Fruit fly (Drosophila melanogaster) whole organism, pupa: ENCODE measurements around the gene CG3457.

Source experiments
- CG10348 ChIP-seq: fragments of 200-800 bp; sonication (Bioruptor generic); IDR thresholded peaks from 2 replicates; pipeline ENCODE4 v1.3.6; 2022; ENCODE audit warnings: missing biosample characterization, missing genetic modification characterization
- CG12605 ChIP-seq: fragments of 200-800 bp; sonication (Bioruptor generic); IDR thresholded peaks from 2 replicates; pipeline ENCODE4 v1.3.6; 2022; ENCODE audit warnings: missing biosample characterization, missing genetic modification characterization
- CG13204 ChIP-seq: fragments of 200-800 bp; sonication (Bioruptor generic); optimal IDR thresholded peaks from 2 replicates; lab custom pipeline; 2018; ENCODE audit warnings: missing biosample characterization, mild to moderate bottlenecking, missing genetic modification characterization, moderate library complexity
- CG14655 ChIP-seq: fragments of 200-800 bp; sonication (Bioruptor generic); optimal IDR thresholded peaks from 3 replicates; lab custom pipeline; 2017; ENCODE audit warnings: mild to moderate bottlenecking, missing biosample characterization, missing genetic modification reagents, missing genetic modification characterization
- CG15710 ChIP-seq: fragments of 200-800 bp; sonication (Bioruptor generic); optimal IDR thresholded peaks from 2 replicates; lab custom pipeline; 2018; ENCODE audit warnings: missing biosample characterization, mild to moderate bottlenecking, missing genetic modification characterization, moderate library complexity
- CG17806 ChIP-seq: fragments of 200-800 bp; sonication (Bioruptor generic); optimal IDR thresholded peaks from 2 replicates; lab custom pipeline; 2018; ENCODE audit warnings: missing biosample characterization, mild to moderate bottlenecking, missing genetic modification characterization, moderate library complexity
- CG32121 ChIP-seq: fragments of 200-800 bp; sonication (Bioruptor generic); IDR thresholded peaks from 2 replicates; pipeline ENCODE4 v1.3.6; 2022; ENCODE audit warnings: missing biosample characterization, missing genetic modification characterization
- CG34367 ChIP-seq: fragments of 200-800 bp; sonication (Bioruptor generic); optimal IDR thresholded peaks from 2 replicates; lab custom pipeline; 2018; ENCODE audit warnings: missing biosample characterization, mild to moderate bottlenecking, missing genetic modification characterization
- CG4496 ChIP-seq: fragments of 200-800 bp; sonication (Bioruptor generic); IDR thresholded peaks from 3 replicates; pipeline ENCODE4 v1.3.6; 2022; ENCODE audit warnings: missing biosample characterization, missing genetic modification characterization
- CG8159 ChIP-seq: fragments of 200-800 bp; sonication (Bioruptor generic); optimal IDR thresholded peaks from 3 replicates; lab custom pipeline; 2018; ENCODE audit warnings: missing biosample characterization, mild to moderate bottlenecking, missing genetic modification characterization, moderate library complexity
- CG8301 ChIP-seq: fragments of 200-800 bp; sonication (Bioruptor generic); optimal IDR thresholded peaks from 2 replicates; lab custom pipeline; 2018; ENCODE audit warnings: missing biosample characterization, mild to moderate bottlenecking, missing genetic modification characterization
- CG9948 ChIP-seq: fragments of 200-800 bp; sonication (Bioruptor generic); optimal IDR thresholded peaks from 2 replicates; lab custom pipeline; 2018; ENCODE audit warnings: missing biosample characterization, mild to moderate bottlenecking, missing genetic modification characterization, moderate library complexity
- D1 ChIP-seq: fragments of 200-800 bp; sonication (Bioruptor generic); optimal IDR thresholded peaks from 2 replicates; lab custom pipeline; 2018; ENCODE audit warnings: missing biosample characterization, mild to moderate bottlenecking, missing genetic modification characterization, moderate library complexity
- EcR ChIP-seq: fragments of 200-800 bp; sonication (Bioruptor generic); optimal IDR thresholded peaks from 3 replicates; lab custom pipeline; 2019; ENCODE audit warnings: missing biosample characterization, missing genetic modification characterization, mild to moderate bottlenecking, moderate library complexity, missing genetic modification reagents
- Ets98B ChIP-seq: fragments of 200-800 bp; sonication (Bioruptor generic); IDR thresholded peaks from 2 replicates; pipeline ENCODE4 v1.3.6; 2022; ENCODE audit warnings: missing biosample characterization, missing genetic modification characterization
- Pif1A ChIP-seq: fragments of 200-800 bp; sonication (Bioruptor generic); optimal IDR thresholded peaks from 3 replicates; lab custom pipeline; 2016; ENCODE audit warnings: missing biosample characterization, missing genetic modification characterization
- Pif1B ChIP-seq: fragments of 200-800 bp; sonication (Bioruptor generic); optimal IDR thresholded peaks from 3 replicates; lab custom pipeline; 2016; ENCODE audit warnings: missing biosample characterization, missing genetic modification characterization
- Snoo ChIP-seq: fragments of 200-800 bp; sonication (Bioruptor generic); optimal IDR thresholded peaks from 3 replicates; lab custom pipeline; 2017; ENCODE audit warnings: missing biosample characterization, mild to moderate bottlenecking, missing genetic modification characterization, inconsistent platforms
- fd96Ca ChIP-seq: fragments of 200-800 bp; sonication (Bioruptor generic); IDR thresholded peaks from 3 replicates; pipeline ENCODE4 v1.3.6; 2022; ENCODE audit warnings: missing biosample characterization, missing genetic modification characterization
- gl ChIP-seq: fragments of 200-800 bp; sonication (Bioruptor generic); optimal IDR thresholded peaks from 2 replicates; lab custom pipeline; 2018; ENCODE audit warnings: missing biosample characterization, mild to moderate bottlenecking, missing genetic modification characterization
- rn ChIP-seq: fragments of 200-800 bp; sonication (Bioruptor generic); IDR thresholded peaks from 2 replicates; pipeline ENCODE4 v1.3.6; 2022; ENCODE audit warnings: missing biosample characterization, missing genetic modification characterization

CG3457 gene

DNA sequence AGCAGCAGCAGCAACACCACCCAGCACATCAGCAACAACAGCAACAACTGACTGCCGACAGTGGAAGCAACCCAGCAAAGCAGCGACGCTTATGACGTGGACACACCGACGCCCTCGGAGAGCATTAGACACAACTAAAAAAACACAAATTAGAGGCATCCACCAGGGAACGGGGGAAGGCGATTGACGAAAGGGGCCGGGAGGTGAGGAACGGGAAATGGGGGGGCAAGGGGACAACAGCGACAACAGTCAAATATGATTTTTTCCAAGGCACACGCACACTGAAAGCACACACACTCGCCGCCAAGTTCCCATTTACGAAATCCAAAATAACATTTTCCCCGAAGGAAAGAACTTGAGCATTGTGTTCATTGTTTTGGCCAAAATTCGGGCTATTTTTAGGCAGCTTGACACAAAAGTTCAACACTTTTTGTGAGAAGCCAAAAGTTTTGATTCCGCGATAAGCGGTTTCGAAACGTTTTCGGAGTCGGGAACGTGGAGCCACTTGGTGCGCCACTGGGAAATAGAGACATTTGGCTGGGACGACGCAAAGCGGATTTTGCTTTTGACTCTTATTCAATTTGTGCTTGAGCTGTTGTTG lies 21.1 kb downstream of the CG3457 start:
- TF ChIP-seq Pif1B (GFP tag; lab: Kevin White, UChicago) (no peak), CG12605 (GFP tag; lab: Robert Waterston, UW) (no peak), CG4496 (GFP tag; lab: Robert Waterston, UW) (peak; percentile 13; the same call in 1 of the 3 replicates), CG8301 (tag; lab: Kevin White, UChicago) (no peak), Snoo (tag; lab: Kevin White, UChicago) (no peak), CG17806 (tag; lab: Kevin White, UChicago) (no peak), D1 (tag; lab: Kevin White, UChicago) (no peak), EcR (GFP tag; lab: Kevin White, UChicago) (no peak), CG10348 (GFP tag; lab: Robert Waterston, UW) (0 out of 2 replicates have a peak, but pooled peaks have one; percentile 39), gl (tag; lab: Kevin White, UChicago) (no peak), CG32121 (GFP tag; lab: Robert Waterston, UW) (peak; percentile 34; the same call in 1 of the 2 replicates), CG8159 (tag; lab: Kevin White, UChicago) (no peak), CG9948 (tag; lab: Kevin White, UChicago) (no peak), rn (GFP tag; lab: Robert Waterston, UW) (no peak), Ets98B (GFP tag; lab: Robert Waterston, UW) (no peak), CG34367 (tag; lab: Kevin White, UChicago) (no peak), CG13204 (no peak), Pif1A (no peak), CG15710 (tag; lab: Kevin White, UChicago) (no peak), fd96Ca (peak; percentile 65; the same call in 2 of the 3 replicates), CG14655 (GFP tag; lab: Kevin White, UChicago) (no peak)

DNA sequence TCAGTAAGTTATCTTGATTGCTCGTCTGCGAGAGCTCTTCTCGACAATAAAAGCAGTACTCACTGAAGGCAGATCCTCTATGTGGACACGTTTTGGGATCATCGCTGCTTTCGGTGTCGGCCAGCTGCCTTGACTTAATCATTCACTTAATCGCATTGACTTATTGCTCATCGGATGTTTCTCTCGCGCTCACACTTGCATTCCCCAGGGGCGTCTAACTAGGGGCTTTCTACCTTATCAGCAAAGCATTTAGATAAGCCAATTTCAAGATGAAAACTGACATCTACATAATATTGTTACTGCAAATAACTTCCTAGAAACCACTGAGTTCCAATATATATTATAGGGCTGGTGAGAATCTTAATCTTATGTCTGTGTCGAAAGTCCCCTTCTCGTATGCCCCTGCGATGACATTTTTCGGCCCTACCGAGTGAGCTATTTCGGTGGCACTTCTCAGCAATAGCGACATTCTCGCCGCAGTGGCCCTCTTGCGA lies 24.8 kb downstream of the CG3457 start:
- TF ChIP-seq EcR (GFP tag; lab: Kevin White, UChicago) (no peak), D1 (tag; lab: Kevin White, UChicago) (no peak), CG34367 (tag; lab: Kevin White, UChicago) (no peak), CG10348 (GFP tag; lab: Robert Waterston, UW) (no peak), CG13204 (no peak), CG32121 (GFP tag; lab: Robert Waterston, UW) (peak; percentile 47), Snoo (tag; lab: Kevin White, UChicago) (no peak), Ets98B (GFP tag; lab: Robert Waterston, UW) (peak; percentile 60), CG17806 (tag; lab: Kevin White, UChicago) (no peak), fd96Ca (0 out of 3 replicates have a peak, but pooled peaks have one; percentile 26), CG14655 (GFP tag; lab: Kevin White, UChicago) (peak; percentile 6), CG8159 (tag; lab: Kevin White, UChicago) (no peak), Pif1B (GFP tag; lab: Kevin White, UChicago) (no peak), CG9948 (tag; lab: Kevin White, UChicago) (no peak), CG12605 (GFP tag; lab: Robert Waterston, UW) (no peak), Pif1A (peak; percentile 8), gl (tag; lab: Kevin White, UChicago) (no peak), CG15710 (tag; lab: Kevin White, UChicago) (no peak), CG4496 (GFP tag; lab: Robert Waterston, UW) (no peak), rn (GFP tag; lab: Robert Waterston, UW) (no peak)

DNA sequence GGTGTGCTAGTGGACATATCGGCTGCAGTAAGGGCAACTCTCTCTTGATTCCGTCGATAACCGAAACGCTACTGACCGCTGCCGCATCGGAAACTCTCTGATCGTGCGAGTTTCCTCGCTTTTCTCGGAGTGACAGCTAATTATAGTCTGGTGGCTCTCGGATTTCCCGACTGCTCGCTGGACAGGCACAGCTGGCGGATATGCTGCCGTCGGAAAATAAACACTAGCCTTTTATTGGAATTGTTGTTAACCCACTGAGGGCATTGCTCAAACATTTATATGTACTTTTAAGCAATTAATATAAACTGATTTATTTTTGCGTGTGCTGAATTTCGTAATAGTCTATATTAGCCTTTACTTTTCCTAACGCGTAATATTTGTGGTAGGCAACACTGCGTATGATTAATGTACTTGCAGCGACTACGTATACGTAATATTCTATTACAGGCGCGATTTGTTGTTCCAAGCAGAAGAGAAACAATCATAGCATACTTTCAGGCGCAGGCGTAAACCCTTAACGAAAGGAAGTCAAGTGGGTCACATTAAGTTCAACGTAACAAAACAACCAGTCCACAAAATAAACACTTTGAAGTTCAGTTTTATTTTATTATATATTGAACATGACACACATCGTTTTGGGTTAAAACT lies 26.3 kb downstream of the CG3457 start, which contains the start of gene SmydA-8:
Gene SmydA-8, minus strand, starts transcription at position 51 of the 648 bp plus-strand sequence.
- peak; percentile 16 for TF ChIP-seq Pif1A
- no peak for TF ChIP-seq CG34367 (tag; lab: Kevin White, UChicago)
- peak; percentile 17 for TF ChIP-seq EcR (GFP tag; lab: Kevin White, UChicago)
- no peak for TF ChIP-seq Ets98B (GFP tag; lab: Robert Waterston, UW)
- 0 out of 3 replicates have a peak, but pooled peaks have one; percentile 51 for TF ChIP-seq CG4496 (GFP tag; lab: Robert Waterston, UW)
- TF ChIP-seq gl (tag; lab: Kevin White, UChicago) = no peak
- no peak for TF ChIP-seq CG15710 (tag; lab: Kevin White, UChicago)
- no peak for TF ChIP-seq D1 (tag; lab: Kevin White, UChicago)

DNA sequence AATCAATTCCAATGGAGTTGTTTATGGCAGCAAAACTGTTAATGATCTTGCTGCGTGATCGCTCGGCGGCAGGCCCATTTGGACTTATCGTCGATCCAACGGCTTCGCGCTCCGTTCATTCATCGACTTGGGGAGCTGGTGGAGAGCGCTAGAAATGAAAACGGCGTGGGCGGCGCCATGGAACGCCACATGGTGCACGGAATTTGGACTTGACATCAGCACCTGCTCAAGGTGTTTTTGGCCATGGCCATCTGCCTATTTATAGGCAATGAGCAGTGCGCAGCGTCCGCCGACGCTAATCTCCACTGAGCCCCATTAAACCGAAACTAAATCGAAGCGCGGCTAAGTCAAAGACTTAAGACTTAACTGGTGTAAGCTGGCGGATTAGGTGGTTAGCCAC lies 30.8 kb downstream of the CG3457 start:
- no peak for TF ChIP-seq CG4496 (GFP tag; lab: Robert Waterston, UW)

DNA sequence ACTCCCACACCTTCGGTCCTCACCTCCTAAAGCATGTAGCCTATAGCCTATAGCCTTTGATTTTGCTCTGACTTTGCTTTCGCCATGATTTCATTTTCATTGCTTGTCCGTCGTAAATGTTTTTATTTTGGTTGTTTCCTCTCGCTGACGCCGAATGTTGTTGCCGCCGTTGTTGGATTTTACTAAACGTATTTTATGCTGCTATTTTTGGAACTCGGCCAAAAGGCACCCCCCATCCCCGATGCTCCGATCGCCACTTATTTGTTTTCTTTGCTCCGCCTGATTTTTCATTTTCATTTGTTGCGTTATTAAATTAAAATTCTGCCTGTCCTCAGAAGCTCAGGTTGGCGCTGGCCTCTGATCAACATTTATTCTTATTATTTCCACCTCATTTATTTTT lies 31.6 kb downstream of the CG3457 start:
- TF ChIP-seq Snoo (tag; lab: Kevin White, UChicago) (no peak), Pif1B (GFP tag; lab: Kevin White, UChicago) (no peak), CG9948 (tag; lab: Kevin White, UChicago) (no peak), CG13204 (no peak), CG17806 (tag; lab: Kevin White, UChicago) (no peak)

DNA sequence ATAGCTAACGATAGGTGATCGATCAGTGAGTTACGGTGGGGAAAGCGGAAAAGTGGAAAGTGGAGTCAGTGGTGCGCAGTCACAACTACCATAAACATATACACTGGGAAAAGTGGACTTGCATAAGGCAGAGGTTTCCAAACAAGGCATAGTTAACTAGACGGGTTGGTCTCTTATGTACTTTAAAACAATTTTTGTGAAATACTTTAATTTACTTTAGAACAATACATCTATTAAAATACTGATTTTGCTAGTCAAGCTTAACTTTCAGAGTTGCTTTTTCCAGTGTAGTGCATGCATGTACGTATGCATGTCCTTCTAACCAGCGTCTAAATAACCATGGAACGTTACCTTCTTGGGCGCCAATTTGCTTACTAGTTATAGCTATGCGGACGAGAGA lies 32.3 kb downstream of the CG3457 start:
- TF ChIP-seq CG10348 (GFP tag; lab: Robert Waterston, UW) (no peak), Snoo (tag; lab: Kevin White, UChicago) (no peak), CG12605 (GFP tag; lab: Robert Waterston, UW) (no peak), Ets98B (GFP tag; lab: Robert Waterston, UW) (peak; percentile 56; the same call in 1 of the 2 replicates), rn (GFP tag; lab: Robert Waterston, UW) (no peak), CG13204 (no peak), CG32121 (GFP tag; lab: Robert Waterston, UW) (no peak), fd96Ca (peak; percentile 44; the same call in 2 of the 3 replicates), Pif1B (GFP tag; lab: Kevin White, UChicago) (no peak), CG34367 (tag; lab: Kevin White, UChicago) (no peak), CG15710 (tag; lab: Kevin White, UChicago) (no peak), D1 (tag; lab: Kevin White, UChicago) (no peak), CG17806 (tag; lab: Kevin White, UChicago) (peak; percentile 21), EcR (GFP tag; lab: Kevin White, UChicago) (no peak), CG8301 (tag; lab: Kevin White, UChicago) (peak; percentile 57), Pif1A (peak; percentile 41), CG14655 (GFP tag; lab: Kevin White, UChicago) (peak; percentile 50), CG8159 (tag; lab: Kevin White, UChicago) (peak; percentile 13), CG9948 (tag; lab: Kevin White, UChicago) (peak; percentile 20), CG4496 (GFP tag; lab: Robert Waterston, UW) (peak; percentile 56; the same call in 1 of the 3 replicates), gl (tag; lab: Kevin White, UChicago) (no peak)
